Worm (Caenorhabditis elegans) whole organism, L4/young adult: Measurements from ENCODE around the gene gtap-1.
A peak's percentile ranks its signal among the peaks of the same experiment; 100 is the strongest.

Source experiments
- W03F9.2 ChIP-seq: fragments of 150-350 bp; optimal IDR thresholded peaks from 2 replicates; lab custom pipeline; 2014; ENCODE audit warnings: missing biosample characterization, missing genetic modification characterization
- dao-5 ChIP-seq: sonication (generic microtip); optimal IDR thresholded peaks from 2 replicates; lab custom pipeline; 2016; ENCODE audit warnings: missing genotype, missing genetic modification characterization, moderate library complexity, missing compliant biosample characterization
- him-1 ChIP-seq: sonication (generic microtip); optimal IDR thresholded peaks from 2 replicates; lab custom pipeline; 2016; ENCODE audit warnings: missing genotype, missing genetic modification reagents, missing genetic modification characterization, missing compliant biosample characterization

The gtap-1 gene

DNA sequence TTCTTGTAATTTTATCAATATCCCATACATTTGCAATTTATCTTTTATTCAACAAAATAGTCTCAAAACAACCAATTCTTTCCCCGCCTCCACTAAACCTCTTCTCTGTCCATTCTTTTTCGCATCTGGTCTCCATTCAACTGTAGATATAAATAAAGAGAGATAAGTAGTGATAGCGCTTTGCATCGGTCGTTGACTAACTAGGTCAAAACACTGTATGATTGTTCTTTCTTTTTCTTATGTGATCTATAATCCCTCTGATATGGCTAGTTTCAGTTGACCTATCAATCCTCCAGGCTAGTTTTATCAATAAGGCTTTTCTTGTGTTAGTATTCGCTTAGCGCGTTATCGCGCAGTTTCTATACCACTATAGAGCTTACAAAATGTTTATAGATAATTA is 20.2 kb upstream of the gtap-1 start:
- TF ChIP-seq him-1 (no peak), W03F9.2 (tag; lab: Kevin White, UChicago) (no peak), dao-5 (no peak)

ce11 chrII:5852007-5852406 is 19.0 kb upstream of the gtap-1 start, which contains the start of gene H41C03.2:
Gene H41C03.2, minus strand, starts transcription at chrII:5852107.
- TF ChIP-seq W03F9.2 (tag; lab: Kevin White, UChicago) = no peak
- TF ChIP-seq him-1 = no peak
- TF ChIP-seq dao-5 = no peak

DNA sequence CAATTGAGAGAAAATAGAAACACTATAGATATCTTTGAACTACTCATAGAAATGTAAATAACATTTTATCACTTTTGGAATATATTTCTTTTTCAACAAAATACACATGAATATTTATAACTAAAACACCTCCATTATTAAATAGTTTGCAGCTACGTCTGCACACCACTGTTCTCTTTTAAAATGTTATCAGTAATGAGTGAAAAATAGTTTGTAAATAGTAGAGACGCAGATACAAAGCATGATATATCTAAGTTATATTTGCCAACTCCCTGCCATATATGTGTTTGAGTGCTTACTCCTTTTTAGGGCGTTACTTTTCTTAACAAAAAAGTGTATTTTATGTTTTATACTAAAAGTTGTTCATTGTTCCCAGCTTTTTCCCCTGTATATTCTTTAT is 13.1 kb upstream of the gtap-1 start:
- TF ChIP-seq W03F9.2 (tag; lab: Kevin White, UChicago) (no peak), dao-5 (no peak), him-1 (no peak)

DNA sequence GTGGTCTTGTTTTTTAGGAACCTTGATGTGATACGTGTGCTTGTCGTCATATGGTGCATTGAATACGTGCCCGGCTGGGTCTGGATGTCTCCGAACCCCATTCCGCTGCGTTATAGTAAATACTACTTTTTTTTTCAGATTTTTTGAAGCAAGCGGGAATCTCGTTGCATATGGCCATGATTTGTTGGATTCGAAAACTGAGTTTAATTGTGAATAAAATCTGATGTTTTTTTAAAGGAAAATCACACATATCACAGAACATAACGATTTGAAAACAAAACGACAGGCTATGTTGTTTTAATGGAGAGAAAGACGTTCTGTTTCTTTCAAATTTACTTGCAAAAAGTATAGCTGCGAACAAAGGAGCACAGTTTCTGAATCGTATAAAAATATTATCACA is 12.4 kb upstream of the gtap-1 start, which contains the start of the genes ZK1248.17 and H41C03.3:
ZK1248.17 (minus strand) TSS at position 101 of the 400 bp plus-strand sequence.
H41C03.3 (plus strand) TSS at position 337 of the 400 bp plus-strand sequence.
- TF ChIP-seq him-1 = no peak
- TF ChIP-seq dao-5 = no peak
- no peak for TF ChIP-seq W03F9.2 (tag; lab: Kevin White, UChicago)

- TF ChIP-seq W03F9.2 (tag; lab: Kevin White, UChicago) (peak; percentile 97), dao-5 (peak; percentile 92), him-1 (peak; percentile 99)
Observed at ce11 chrII:5844694-5845129, 11.7 kb upstream of the gtap-1 start.

DNA sequence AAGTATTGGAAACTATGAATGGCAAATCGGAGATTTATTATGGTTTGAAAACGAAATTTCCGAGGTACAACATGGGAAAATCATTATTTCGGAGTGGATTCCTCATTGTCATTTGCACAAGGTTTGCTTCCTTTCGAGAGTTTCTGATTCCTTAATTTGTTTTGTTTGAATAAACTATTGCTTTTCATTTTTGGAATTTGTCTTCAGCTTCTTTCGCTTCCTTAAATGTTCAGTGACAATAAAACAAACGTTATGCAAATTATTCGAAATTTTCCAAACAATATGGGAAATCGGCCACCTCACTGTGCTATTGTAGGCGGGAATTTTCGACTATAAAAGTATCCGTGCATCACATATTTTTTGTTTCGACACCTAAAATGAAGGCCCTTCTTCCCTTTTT is 8.8 kb upstream of the gtap-1 start, which contains the start of gene nep-25:
nep-25 (plus strand) TSS at position 375 of the 400 bp plus-strand sequence.
- TF ChIP-seq W03F9.2 (tag; lab: Kevin White, UChicago) = no peak

ce11 chrII:5841053-5841547 is 8.1 kb upstream of the gtap-1 start, which contains the start of gene lec-5:
Gene lec-5, minus strand, starts transcription at chrII:5841103.
- TF ChIP-seq him-1 = no peak
- no peak for TF ChIP-seq W03F9.2 (tag; lab: Kevin White, UChicago)
- no peak for TF ChIP-seq dao-5

- TF ChIP-seq dao-5 (no peak), him-1 (no peak), W03F9.2 (tag; lab: Kevin White, UChicago) (peak; percentile 38)
Observed at ce11 chrII:5839227-5839626, 6.2 kb upstream of the gtap-1 start, which contains the start of gene ZK1248.19. Gene ZK1248.19, minus strand, starts transcription at chrII:5839414.

- no peak for TF ChIP-seq dao-5
- TF ChIP-seq W03F9.2 (tag; lab: Kevin White, UChicago) = no peak
- no peak for TF ChIP-seq him-1
Observed at ce11 chrII:5838453-5838852, 5.4 kb upstream of the gtap-1 start, which contains the start of gene ZK1248.15. Gene ZK1248.15, minus strand, starts transcription at chrII:5838553.

ce11 chrII:5836153-5836719 is 3.2 kb upstream of the gtap-1 start, which contains the start of gene fzo-1:
Gene fzo-1, minus strand, starts transcription at chrII:5836203.
- TF ChIP-seq W03F9.2 (tag; lab: Kevin White, UChicago) (peak; percentile 34), dao-5 (no peak)

ce11 chrII:5835146-5835545 is 2.1 kb upstream of the gtap-1 start:
- no peak for TF ChIP-seq dao-5
- no peak for TF ChIP-seq W03F9.2 (tag; lab: Kevin White, UChicago)
- no peak for TF ChIP-seq him-1

- TF ChIP-seq W03F9.2 (tag; lab: Kevin White, UChicago) (no peak), him-1 (no peak), dao-5 (no peak)
Observed at ce11 chrII:5831373-5831772, 1.7 kb downstream of the gtap-1 start.

DNA sequence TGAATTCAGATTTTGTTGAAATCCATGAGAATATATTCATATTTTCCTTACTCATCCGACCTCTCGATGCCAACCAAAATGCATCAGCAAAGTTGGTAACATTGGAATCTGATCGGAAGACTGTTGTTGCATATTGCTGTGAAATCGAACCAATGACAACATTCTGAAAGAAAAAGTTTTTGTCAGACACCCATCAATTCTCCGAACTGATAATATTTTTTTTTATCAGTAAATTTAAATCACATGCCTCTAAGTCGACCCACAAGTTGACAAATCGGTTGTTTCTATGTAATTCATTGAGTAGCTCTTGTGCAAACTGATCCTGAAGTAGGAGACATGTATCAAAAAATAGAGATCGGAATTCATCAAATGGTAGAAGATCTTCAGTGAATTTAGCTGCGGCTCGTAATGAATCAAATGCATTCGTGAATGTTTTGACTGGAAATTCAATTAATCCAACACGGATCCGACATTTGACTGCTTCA is 3.1 kb downstream of the gtap-1 start, which contains the start of gene col-74:
col-74 (plus strand) TSS at position 435 of the 485 bp plus-strand sequence.
- no peak for TF ChIP-seq him-1
- TF ChIP-seq W03F9.2 (tag; lab: Kevin White, UChicago) = no peak
- no peak for TF ChIP-seq dao-5

ce11 chrII:5828486-5828885 is 4.5 kb downstream of the gtap-1 start, which contains the start of gene ZK1248.11:
Gene ZK1248.11, minus strand, starts transcription at chrII:5828586.
- TF ChIP-seq W03F9.2 (tag; lab: Kevin White, UChicago) (no peak), dao-5 (no peak), him-1 (no peak)

DNA sequence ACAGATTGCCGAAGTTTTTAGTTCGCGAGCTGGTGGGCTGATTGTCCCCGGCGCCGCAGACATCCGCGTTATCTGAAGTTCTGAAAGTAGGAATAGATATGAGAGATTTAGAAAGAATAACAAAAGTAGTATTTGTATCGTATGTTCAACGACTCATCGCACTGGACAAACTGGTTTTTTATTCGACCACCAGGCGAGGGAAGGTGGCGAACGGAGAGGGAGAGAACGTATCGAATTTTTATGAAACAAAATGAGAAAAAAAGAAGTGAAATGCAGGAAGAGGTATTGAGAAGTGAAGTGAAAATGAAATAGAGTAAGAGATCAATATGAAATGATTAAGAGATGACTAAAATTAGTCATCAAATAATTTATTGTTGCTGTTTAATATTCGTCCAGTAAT is 5.7 kb downstream of the gtap-1 start, which contains the start of gene tbc-2:
tbc-2 (minus strand) TSS at position 80 of the 400 bp plus-strand sequence.
- TF ChIP-seq W03F9.2 (tag; lab: Kevin White, UChicago) (no peak), dao-5 (no peak), him-1 (no peak)
